Fruit fly (Drosophila melanogaster): ENCODE results near the gene CG46310.

DNA sequence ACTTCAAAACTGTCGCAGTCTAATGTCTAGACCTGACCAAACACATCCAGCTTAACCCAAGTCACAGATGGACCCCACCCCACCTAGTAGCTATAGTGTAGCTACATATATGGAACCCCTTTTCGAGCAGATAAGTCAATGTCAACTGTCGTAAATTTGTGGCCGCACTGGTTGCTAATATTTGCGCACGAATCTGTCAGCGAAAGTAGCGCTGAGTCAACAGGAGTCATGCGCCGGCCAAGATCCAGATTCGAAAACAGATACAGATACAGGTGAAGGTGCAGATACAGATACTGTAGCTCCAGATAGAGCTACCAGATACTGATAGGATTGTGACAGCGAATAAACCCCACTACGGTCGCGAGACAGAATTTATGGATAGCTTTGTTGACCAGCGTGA, 9.5 kb upstream of the CG46310 start:
- TF ChIP-seq h (optimal IDR thresholded peaks at IDR 0.05) (no peak), Sin3A (optimal IDR thresholded peaks at IDR 0.05) (no peak), insv (optimal IDR thresholded peaks at IDR 0.05) (no peak), psq (optimal IDR thresholded peaks at IDR 0.05) (no peak), ttk (optimal IDR thresholded peaks at IDR 0.05) (no peak)

Measured in Kc167 (cell line).